Worm (Caenorhabditis elegans) whole organism, mixed stage, embryonic: ENCODE measurements around the gene hpo-36.

Experiments
- ces-1 ChIP-seq: fragments of 150-350 bp; optimal IDR thresholded peaks from 2 replicates; lab custom pipeline; 2014; ENCODE audit warnings: missing biosample characterization, missing genetic modification reagents, missing genetic modification characterization
- elt-1 ChIP-seq: sonication (generic microtip); optimal IDR thresholded peaks from 2 replicates; lab custom pipeline; 2017; ENCODE audit warnings: missing genetic modification characterization, mild to moderate bottlenecking, missing compliant biosample characterization, antibody characterized with exemption, moderate library complexity, borderline replicate concordance; ENCODE audit not compliant: insufficient read depth
- hlh-1 ChIP-seq: fragments of 150-350 bp; optimal IDR thresholded peaks from 2 replicates; lab custom pipeline; 2014; ENCODE audit warnings: missing biosample characterization, missing genetic modification reagents, missing genetic modification characterization
- lin-13 ChIP-seq: fragments of 150-350 bp; optimal IDR thresholded peaks from 2 replicates; lab custom pipeline; 2014; ENCODE audit warnings: missing biosample characterization, missing genetic modification characterization
- nhr-237 ChIP-seq: fragments of 150-350 bp; optimal IDR thresholded peaks from 2 replicates; lab custom pipeline; 2014; ENCODE audit warnings: missing biosample characterization, missing genetic modification characterization
- nhr-76 ChIP-seq: sonication (generic microtip); optimal IDR thresholded peaks from 2 replicates; lab custom pipeline; 2017; ENCODE audit warnings: missing biosample characterization, missing genetic modification characterization
- pha-4 ChIP-seq: fragments of 150-350 bp; optimal IDR thresholded peaks from 2 replicates; lab custom pipeline; 2018; ENCODE audit warnings: missing biosample characterization, missing genetic modification reagents, missing genetic modification characterization
- snpc-4 ChIP-seq: fragments of 150-350 bp; optimal IDR thresholded peaks from 2 replicates; lab custom pipeline; 2014; ENCODE audit warnings: missing biosample characterization, missing genetic modification characterization
- unc-62 ChIP-seq: fragments of 150-350 bp; optimal IDR thresholded peaks from 2 replicates; lab custom pipeline; 2014; ENCODE audit warnings: missing biosample characterization, missing genetic modification reagents, missing genetic modification characterization

ce11 chrV:3702998-3703397 lies 36.2 kb downstream of the hpo-36 start:
- peak; percentile 2 for TF ChIP-seq pha-4 (tag; lab: Kevin White, UChicago)
- TF ChIP-seq hlh-1 (tag; lab: Kevin White, UChicago) = no peak
- no peak for TF ChIP-seq snpc-4
- no peak for TF ChIP-seq nhr-76 (tag; lab: Kevin White, UChicago)
- TF ChIP-seq elt-1 (tag; lab: Kevin White, UChicago) = no peak
- no peak for TF ChIP-seq lin-13 (tag; lab: Kevin White, UChicago)
- TF ChIP-seq nhr-237 (tag; lab: Kevin White, UChicago) = no peak
- TF ChIP-seq ces-1 (GFP tag; lab: Kevin White, UChicago) = no peak
- TF ChIP-seq unc-62 (GFP tag; lab: Kevin White, UChicago) = no peak
